Worm (Caenorhabditis elegans): ENCODE results near the gene F25D1.5.
A peak's percentile ranks its signal among the peaks of the same experiment; 100 is the strongest.

The F25D1.5 gene

DNA sequence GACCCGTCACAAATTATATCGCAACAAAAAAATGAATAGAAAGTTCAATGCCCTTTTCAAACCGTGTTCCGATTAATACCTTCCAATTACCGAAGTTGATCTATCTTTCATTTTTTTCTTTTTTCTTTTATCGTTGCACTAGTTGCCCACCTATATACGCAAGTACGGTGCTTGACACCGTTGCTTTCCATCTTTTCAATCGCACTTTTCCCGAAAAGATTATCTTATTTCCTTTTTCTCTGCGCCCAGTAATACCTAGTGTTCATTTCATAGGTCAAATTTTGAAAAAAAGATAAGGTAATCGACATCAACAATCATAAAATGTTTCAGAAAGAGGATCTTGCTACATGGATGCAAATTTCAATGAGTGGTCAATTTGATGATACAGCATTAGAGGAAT is 17.0 kb downstream of the F25D1.5 start:
- TF ChIP-seq vab-7 (GFP tag; IDR thresholded peaks at IDR 0.05): no peak
- TF ChIP-seq mxl-3 (GFP tag; optimal IDR thresholded peaks at IDR 0.05): no peak
- TF ChIP-seq madf-5 (GFP tag; IDR thresholded peaks at IDR 0.05): no peak
- no peak for TF ChIP-seq daf-12 (tag; optimal IDR thresholded peaks at IDR 0.05)
- TF ChIP-seq ceh-32 (tag; optimal IDR thresholded peaks at IDR 0.05; ENCODE audit: poor library complexity): no peak
- no peak for TF ChIP-seq ceh-44 (GFP tag; IDR thresholded peaks at IDR 0.05)
- peak; percentile 90 for TF ChIP-seq aha-1 (tag)
- TF ChIP-seq T26A8.4 (GFP tag; IDR thresholded peaks at IDR 0.05): no peak
- TF ChIP-seq nhr-28 (tag; optimal IDR thresholded peaks at IDR 0.05): peak; percentile 31
- TF ChIP-seq dpl-1 (GFP tag; optimal IDR thresholded peaks at IDR 0.05): no peak
- TF ChIP-seq unc-130 (GFP tag; optimal IDR thresholded peaks at IDR 0.05): no peak
- no peak for TF ChIP-seq pqm-1 (tag; optimal IDR thresholded peaks at IDR 0.05)
- no peak for TF ChIP-seq spr-3 (GFP tag; optimal IDR thresholded peaks at IDR 0.05)

DNA sequence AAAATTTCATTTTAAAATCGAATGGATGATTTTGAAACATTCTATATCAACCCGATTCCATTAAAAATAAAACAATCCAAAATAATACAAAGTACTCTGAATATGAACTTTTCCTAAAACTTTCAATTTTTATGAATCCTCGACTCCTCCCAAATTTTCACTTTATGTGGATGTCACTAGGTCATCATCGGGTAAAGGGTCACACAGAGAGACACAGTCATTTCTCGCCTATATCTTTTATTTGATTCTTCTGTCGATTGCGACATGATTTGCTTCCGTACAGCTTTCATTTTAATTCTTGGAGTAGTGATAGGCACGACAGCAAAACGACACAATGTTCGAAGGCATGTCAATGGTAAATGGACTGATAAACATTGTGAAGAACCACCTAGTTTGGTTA is 18.1 kb downstream of the F25D1.5 start, which contains the start of gene F25D1.3:
TSS of gene F25D1.3 (plus strand) at position 225 of the 400 bp plus-strand sequence.
- TF ChIP-seq nhr-10 (tag; optimal IDR thresholded peaks at IDR 0.05) (no peak), lim-7 (GFP tag; IDR thresholded peaks at IDR 0.05) (no peak)

DNA sequence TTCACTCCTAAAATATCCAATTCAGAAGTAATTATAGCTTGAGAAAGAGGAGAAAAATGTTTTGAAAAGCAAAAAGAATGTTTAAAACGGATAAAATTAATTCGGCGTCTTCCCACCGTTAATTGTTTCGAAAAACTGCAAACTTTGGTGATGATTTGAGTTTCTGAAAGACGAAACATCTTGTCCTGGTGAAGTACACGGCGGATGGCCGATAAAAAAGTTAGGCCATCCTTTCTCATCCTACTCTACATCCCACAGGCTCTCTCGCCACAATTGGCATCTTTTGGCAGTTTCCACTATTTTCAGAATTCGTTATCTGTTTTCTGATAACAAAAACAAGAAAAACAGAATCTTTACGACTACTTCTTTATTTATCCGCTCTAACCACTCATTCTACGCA is 20.7 kb downstream of the F25D1.5 start, which contains the start of the genes C35A5.8 and hda-11:
TSS of gene C35A5.8 (minus strand) at position 7 of the 400 bp plus-strand sequence.
TSS of gene hda-11 (plus strand) at position 283 of the 400 bp plus-strand sequence.
- no peak for TF ChIP-seq lin-1 (GFP tag; IDR thresholded peaks at IDR 0.05)
- TF ChIP-seq nhr-6 (tag; optimal IDR thresholded peaks at IDR 0.05): peak; percentile 32
- peak; percentile 98 for TF ChIP-seq mes-2 (tag; optimal IDR thresholded peaks at IDR 0.05; ENCODE audit: poor library complexity, severe bottlenecking)
- TF ChIP-seq nhr-102 (tag; optimal IDR thresholded peaks at IDR 0.05): no peak
- TF ChIP-seq ZK337.2 (GFP tag; IDR thresholded peaks at IDR 0.05): peak; percentile 89
- TF ChIP-seq Y48G9A.11 (GFP tag; IDR thresholded peaks at IDR 0.05): peak; percentile 48
- TF ChIP-seq unc-62 (GFP tag; optimal IDR thresholded peaks at IDR 0.05 in 1 of 2): peak in 1 of 2 experiments; percentile 92
- TF ChIP-seq unc-62 (tag; optimal IDR thresholded peaks at IDR 0.05): no peak
- TF ChIP-seq sdz-12 (GFP tag; optimal IDR thresholded peaks at IDR 0.05): peak; percentile 41
- TF ChIP-seq rbr-2 (tag; optimal IDR thresholded peaks at IDR 0.05): peak; percentile 48
- TF ChIP-seq nhr-237 (tag; optimal IDR thresholded peaks at IDR 0.05): no peak
- 0 out of 2 replicates have a peak, but pooled peaks have one; percentile 31 for TF ChIP-seq tag-97 (GFP tag; IDR thresholded peaks at IDR 0.05)
- TF ChIP-seq hmg-1.1 (GFP tag; IDR thresholded peaks at IDR 0.05): peak; percentile 44; the same call in 1 of the 2 replicates
- TF ChIP-seq dpl-1 (GFP tag; optimal IDR thresholded peaks at IDR 0.05): peak; percentile 73
- no peak for TF ChIP-seq T20F7.1 (GFP tag; optimal IDR thresholded peaks at IDR 0.05)
- TF ChIP-seq F26F4.8 (GFP tag; conservative IDR thresholded peaks at IDR 0.05): no peak
- peak; percentile 71 for TF ChIP-seq duxl-1 (tag; optimal IDR thresholded peaks at IDR 0.05; ENCODE audit: poor library complexity)
- peak in 1 of 2 experiments; percentile 89 for TF ChIP-seq hif-1 (tag; optimal IDR thresholded peaks at IDR 0.05)
- TF ChIP-seq lin-39 (tag; optimal IDR thresholded peaks at IDR 0.05): no peak
- no peak for TF ChIP-seq fos-1 (tag; optimal IDR thresholded peaks at IDR 0.05)
- peak; percentile 4 for TF ChIP-seq nhr-25 (tag; optimal IDR thresholded peaks at IDR 0.05; ENCODE audit: borderline replicate concordance, insufficient read depth)
- TF ChIP-seq tra-1 (GFP tag; IDR thresholded peaks at IDR 0.05): 0 out of 2 replicates have a peak, but pooled peaks have one; percentile 50
- peak; percentile 89; the same call in 1 of the 2 replicates for TF ChIP-seq dmd-9 (GFP tag; IDR thresholded peaks at IDR 0.05)
- TF ChIP-seq lsy-2 (tag; optimal IDR thresholded peaks at IDR 0.05): peak in 1 of 2 experiments; percentile 78
- TF ChIP-seq D1046.2 (GFP tag; IDR thresholded peaks at IDR 0.05): 0 out of 2 replicates have a peak, but pooled peaks have one; percentile 68
- TF ChIP-seq madf-9 (GFP tag; conservative IDR thresholded peaks at IDR 0.05): peak; percentile 78
- TF ChIP-seq Y105C5A.15 (GFP tag; IDR thresholded peaks at IDR 0.05): no peak
- peak; percentile 61 for TF ChIP-seq dmd-6 (GFP tag; IDR thresholded peaks at IDR 0.05)
- TF ChIP-seq nhr-48 (tag; optimal IDR thresholded peaks at IDR 0.05): peak; percentile 31
- peak; percentile 74 for TF ChIP-seq unc-130 (GFP tag; optimal IDR thresholded peaks at IDR 0.05)
- peak; percentile 46; the same call in 1 of the 2 replicates for TF ChIP-seq zfp-3 (GFP tag; conservative IDR thresholded peaks at IDR 0.05)
- peak; percentile 31 for TF ChIP-seq mxl-3 (GFP tag; optimal IDR thresholded peaks at IDR 0.05)
- 0 out of 2 replicates have a peak, but pooled peaks have one; percentile 27 for TF ChIP-seq mxl-2 (GFP tag; conservative IDR thresholded peaks at IDR 0.05)
- TF ChIP-seq aha-1 (tag): peak; percentile 42
- peak; percentile 63 for TF ChIP-seq lin-38 (GFP tag; IDR thresholded peaks at IDR 0.05)

All from whole organism, L4 larva.